Worm (Caenorhabditis elegans) whole organism, L1 larva: Measurements from ENCODE around the gene ndua-7.

Experiments
- C04F5.9 ChIP-seq: sonication (generic microtip); optimal IDR thresholded peaks from 2 replicates; lab custom pipeline; 2016; ENCODE audit warnings: missing genetic modification characterization, missing compliant biosample characterization
- C16A3.4 ChIP-seq: fragments of 150-350 bp; optimal IDR thresholded peaks from 2 replicates; lab custom pipeline; 2014; ENCODE audit warnings: missing biosample characterization, missing genetic modification characterization
- C34B4.2 ChIP-seq: sonication (generic microtip); optimal IDR thresholded peaks from 2 replicates; lab custom pipeline; 2017; ENCODE audit warnings: mild to moderate bottlenecking, missing genetic modification characterization, missing compliant biosample characterization
- Y116A8C.19 ChIP-seq: sonication (generic microtip); optimal IDR thresholded peaks from 2 replicates; lab custom pipeline; 2016; ENCODE audit warnings: missing compliant biosample characterization, missing genetic modification characterization, borderline replicate concordance
- aly-2 ChIP-seq: fragments of 150-350 bp; optimal IDR thresholded peaks from 2 replicates; lab custom pipeline; 2014; ENCODE audit warnings: missing biosample characterization, missing genetic modification characterization
- ama-1 ChIP-seq: fragments of 150-350 bp; optimal IDR thresholded peaks from 2 replicates; lab custom pipeline; 2014
- ceh-63 ChIP-seq: fragments of 200-800 bp; sonication (Bioruptor generic); optimal IDR thresholded peaks from 2 replicates; lab custom pipeline; 2018; ENCODE audit warnings: mild to moderate bottlenecking, missing genetic modification characterization, missing compliant biosample characterization
- ceh-8 ChIP-seq: fragments of 200-800 bp; sonication (Bioruptor generic); optimal IDR thresholded peaks from 2 replicates; lab custom pipeline; 2018; ENCODE audit warnings: mild to moderate bottlenecking, missing genetic modification characterization, moderate library complexity, missing compliant biosample characterization
- ceh-82 ChIP-seq, 3 experiments: fragments of 150-350 bp in 1 of 3; sonication (generic microtip) in 2 of 3; optimal IDR thresholded peaks; 2 replicates each; lab custom pipeline; 2014 to 2017; ENCODE audit warnings: missing biosample characterization in 3 of 3, missing genetic modification characterization in 3 of 3
- ceh-90 ChIP-seq: sonication (generic microtip); optimal IDR thresholded peaks from 2 replicates; lab custom pipeline; 2016; ENCODE audit warnings: missing genetic modification characterization, missing compliant biosample characterization
- ces-1 ChIP-seq: fragments of 150-350 bp; optimal IDR thresholded peaks from 2 replicates; lab custom pipeline; 2014; ENCODE audit warnings: missing biosample characterization, missing genetic modification reagents, missing genetic modification characterization
- dsc-1 ChIP-seq: sonication (generic microtip); optimal IDR thresholded peaks from 2 replicates; lab custom pipeline; 2016; ENCODE audit warnings: mild to moderate bottlenecking, missing genetic modification characterization, missing compliant biosample characterization
- efl-1 ChIP-seq, 4 experiments: fragments of 150-350 bp; optimal IDR thresholded peaks in 3 of 4; peaks in 1 of 4; 1 replicate in 1 of 4; 2 replicates in 3 of 4; lab custom pipeline; 2014; ENCODE audit warnings: missing biosample characterization in 2 of 4, missing genetic modification characterization in 2 of 4, missing genetic modification reagents in 2 of 4
- efl-3 ChIP-seq: fragments of 200-800 bp; sonication (Bioruptor generic); optimal IDR thresholded peaks from 2 replicates; lab custom pipeline; 2018; ENCODE audit warnings: mild to moderate bottlenecking, missing genetic modification characterization, missing compliant biosample characterization
- ets-5 ChIP-seq: fragments of 200-800 bp; sonication (Bioruptor generic); IDR thresholded peaks from 2 replicates; pipeline ENCODE4 v1.3.6; 2022; ENCODE audit warnings: missing genetic modification characterization, missing compliant biosample characterization
- fkh-10 ChIP-seq: sonication (generic microtip); optimal IDR thresholded peaks from 2 replicates; lab custom pipeline; 2017; ENCODE audit warnings: missing biosample characterization, missing genetic modification reagents, missing genetic modification characterization
- fkh-4 ChIP-seq: sonication (generic microtip); optimal IDR thresholded peaks from 2 replicates; lab custom pipeline; 2016; ENCODE audit warnings: missing compliant biosample characterization, missing genetic modification characterization, borderline replicate concordance
- fkh-8 ChIP-seq: sonication (generic microtip); optimal IDR thresholded peaks from 2 replicates; lab custom pipeline; 2016; ENCODE audit warnings: mild to moderate bottlenecking, missing genetic modification characterization, missing compliant biosample characterization
- fos-1 ChIP-seq: fragments of 150-350 bp; optimal IDR thresholded peaks from 2 replicates; lab custom pipeline; 2014; ENCODE audit warnings: missing biosample characterization, missing genetic modification characterization
- grh-1 ChIP-seq: fragments of 200-800 bp; sonication (Bioruptor generic); IDR thresholded peaks from 2 replicates; pipeline ENCODE4 v1.3.6; 2022; ENCODE audit warnings: missing genetic modification reagents, missing genetic modification characterization, missing compliant biosample characterization
- hlh-4 ChIP-seq: sonication (generic microtip); optimal IDR thresholded peaks from 2 replicates; lab custom pipeline; 2016; ENCODE audit warnings: mild to moderate bottlenecking, missing genetic modification characterization, missing compliant biosample characterization
- hpl-2 ChIP-seq: fragments of 150-350 bp; optimal IDR thresholded peaks from 2 replicates; lab custom pipeline; 2014; ENCODE audit warnings: missing biosample characterization, missing genetic modification reagents, missing genetic modification characterization
- irx-1 ChIP-seq: sonication (generic microtip); optimal IDR thresholded peaks from 2 replicates; lab custom pipeline; 2016; ENCODE audit warnings: missing genetic modification characterization, missing compliant biosample characterization
- isw-1 ChIP-seq: fragments of 200-800 bp; sonication (Bioruptor generic); IDR thresholded peaks from 2 replicates; pipeline ENCODE4 v1.3.6; 2022; ENCODE audit warnings: missing genetic modification characterization, missing compliant biosample characterization
- lin-15B ChIP-seq: fragments of 150-350 bp; sonication (generic microtip); optimal IDR thresholded peaks from 3 replicates; lab custom pipeline; 2014; ENCODE audit warnings: missing biosample characterization, missing genetic modification characterization
- lin-35 ChIP-seq, 2 experiments: fragments of 150-350 bp; optimal IDR thresholded peaks; 2 replicates each; lab custom pipeline; 2014; ENCODE audit warnings: missing biosample characterization in 2 of 2, missing genetic modification characterization in 2 of 2, missing genetic modification reagents in 2 of 2
- lin-39 ChIP-seq: fragments of 150-350 bp; optimal IDR thresholded peaks from 2 replicates; lab custom pipeline; 2014; ENCODE audit warnings: missing biosample characterization, missing genetic modification reagents, missing genetic modification characterization
- lsy-2 ChIP-seq, 2 experiments: fragments of 150-350 bp; optimal IDR thresholded peaks; 2 replicates each; lab custom pipeline; 2014; ENCODE audit warnings: missing biosample characterization in 2 of 2, missing genetic modification characterization in 2 of 2
- mep-1 ChIP-seq: fragments of 150-350 bp; optimal IDR thresholded peaks from 2 replicates; lab custom pipeline; 2014; ENCODE audit warnings: missing biosample characterization, missing genetic modification characterization
- nhr-11 ChIP-seq: fragments of 150-350 bp; optimal IDR thresholded peaks from 2 replicates; lab custom pipeline; 2014; ENCODE audit warnings: missing biosample characterization, missing genetic modification characterization
- nhr-12 ChIP-seq: sonication (generic microtip); optimal IDR thresholded peaks from 2 replicates; lab custom pipeline; 2017; ENCODE audit warnings: missing biosample characterization, missing genetic modification characterization
- nhr-19 ChIP-seq: fragments of 200-800 bp; sonication (Bioruptor generic); conservative IDR thresholded peaks from 2 replicates; pipeline ENCODE4 v1.3.6; 2022; ENCODE audit warnings: missing genetic modification characterization, missing compliant biosample characterization
- nhr-28 ChIP-seq: fragments of 150-350 bp; optimal IDR thresholded peaks from 2 replicates; lab custom pipeline; 2014; ENCODE audit warnings: missing biosample characterization, missing genetic modification characterization
- nhr-47 ChIP-seq: sonication (generic microtip); optimal IDR thresholded peaks from 2 replicates; lab custom pipeline; 2016; ENCODE audit warnings: mild to moderate bottlenecking, missing genetic modification characterization, moderate library complexity, missing compliant biosample characterization
- nhr-76 ChIP-seq: sonication (generic microtip); optimal IDR thresholded peaks from 2 replicates; lab custom pipeline; 2017; ENCODE audit warnings: missing biosample characterization, missing genetic modification characterization
- nhr-77 ChIP-seq: fragments of 150-350 bp; optimal IDR thresholded peaks from 2 replicates; lab custom pipeline; 2014; ENCODE audit warnings: missing biosample characterization, missing genetic modification characterization
- nhr-84 ChIP-seq: sonication (generic microtip); optimal IDR thresholded peaks from 2 replicates; lab custom pipeline; 2017; ENCODE audit warnings: missing biosample characterization, missing genetic modification characterization
- nhr-85 ChIP-seq: sonication (generic microtip); peaks from one replicate; lab custom pipeline; 2016; ENCODE audit warnings: missing genetic modification characterization, inconsistent platforms, missing compliant biosample characterization
- nhr-90 ChIP-seq: sonication (generic microtip); optimal IDR thresholded peaks from 2 replicates; lab custom pipeline; 2016; ENCODE audit warnings: mild to moderate bottlenecking, missing genetic modification characterization, missing compliant biosample characterization; ENCODE audit not compliant: poor library complexity
- pag-3 ChIP-seq: sonication (generic microtip); optimal IDR thresholded peaks from 2 replicates; lab custom pipeline; 2017; ENCODE audit warnings: missing genetic modification characterization, mild to moderate bottlenecking, missing compliant biosample characterization, antibody characterized with exemption, borderline replicate concordance; ENCODE audit not compliant: insufficient read depth
- pqm-1 ChIP-seq: sonication (generic microtip); optimal IDR thresholded peaks from 3 replicates; lab custom pipeline; 2017; ENCODE audit warnings: missing biosample characterization, missing genetic modification characterization
- rnt-1 ChIP-seq: sonication (generic microtip); optimal IDR thresholded peaks from 2 replicates; lab custom pipeline; 2016; ENCODE audit warnings: mild to moderate bottlenecking, missing genetic modification characterization, moderate library complexity, missing compliant biosample characterization
- snpc-4 ChIP-seq: fragments of 150-350 bp; optimal IDR thresholded peaks from 2 replicates; lab custom pipeline; 2014; ENCODE audit warnings: missing biosample characterization, missing genetic modification characterization
- sptf-1 ChIP-seq: fragments of 150-350 bp; optimal IDR thresholded peaks from 2 replicates; lab custom pipeline; 2014; ENCODE audit warnings: missing biosample characterization, missing genetic modification characterization
- sup-37 ChIP-seq: fragments of 200-800 bp; sonication (Bioruptor generic); optimal IDR thresholded peaks from 2 replicates; lab custom pipeline; 2018; ENCODE audit warnings: mild to moderate bottlenecking, missing genetic modification characterization, missing compliant biosample characterization
- tbx-2 ChIP-seq: sonication (generic microtip); optimal IDR thresholded peaks from 2 replicates; lab custom pipeline; 2016; ENCODE audit warnings: missing genetic modification characterization, missing compliant biosample characterization
- unc-130 ChIP-seq: fragments of 150-350 bp; optimal IDR thresholded peaks from 2 replicates; lab custom pipeline; 2017; ENCODE audit warnings: missing biosample characterization, missing genetic modification characterization, inconsistent platforms
- unc-86 ChIP-seq: sonication (generic microtip); optimal IDR thresholded peaks from 2 replicates; lab custom pipeline; 2016; ENCODE audit warnings: missing genetic modification characterization, missing compliant biosample characterization
- unc-98 ChIP-seq: fragments of 200-800 bp; sonication (Bioruptor generic); IDR thresholded peaks from 2 replicates; pipeline ENCODE4 v1.3.6; 2022; ENCODE audit warnings: missing genetic modification characterization, missing compliant biosample characterization
- vab-15 ChIP-seq: sonication (generic microtip); optimal IDR thresholded peaks from 2 replicates; lab custom pipeline; 2017; ENCODE audit warnings: missing genotype, mild to moderate bottlenecking, missing genetic modification characterization, missing compliant biosample characterization
- xbp-1 ChIP-seq: sonication (generic microtip); optimal IDR thresholded peaks from 2 replicates; lab custom pipeline; 2016; ENCODE audit warnings: missing genetic modification characterization, missing compliant biosample characterization
- ztf-11 ChIP-seq, 2 experiments: sonication (generic microtip); optimal IDR thresholded peaks; 2 replicates each; lab custom pipeline; 2016 to 2017; ENCODE audit warnings: missing genetic modification characterization in 2 of 2, missing biosample characterization in 1 of 2, missing compliant biosample characterization in 1 of 2
- ztf-4 ChIP-seq: fragments of 150-350 bp; optimal IDR thresholded peaks from 2 replicates; lab custom pipeline; 2014; ENCODE audit warnings: missing biosample characterization, missing genetic modification characterization

ndua-7 gene

ce11 chrII:13469043-13469652, 25.3 kb downstream of the ndua-7 start, which contains the start of gene E01G4.3 (continued):
- TF ChIP-seq fkh-4 (tag; lab: Kevin White, UChicago) (no peak), fkh-8 (no peak), sptf-1 (no peak), unc-98 (0 out of 2 replicates have a peak, but pooled peaks have one; percentile 25), nhr-90 (tag; lab: Kevin White, UChicago) (peak; percentile 58), nhr-28 (tag; lab: Kevin White, UChicago) (no peak), lin-39 (peak; percentile 1), rnt-1 (tag; lab: Kevin White, UChicago) (peak; percentile 73), fos-1 (no peak), nhr-84 (tag; lab: Kevin White, UChicago) (no peak), C34B4.2 (tag; lab: Kevin White, UChicago) (no peak), C16A3.4 (tag; lab: Kevin White, UChicago) (peak; percentile 45), ceh-8 (GFP tag; lab: Kevin White, UChicago) (no peak), efl-3 (no peak), nhr-85 (tag; lab: Kevin White, UChicago) (peak; percentile 86), hpl-2 (GFP tag; lab: Kevin White, UChicago) (no peak), C04F5.9 (tag; lab: Kevin White, UChicago) (no peak), xbp-1 (peak; percentile 47), vab-15 (tag; lab: Kevin White, UChicago) (no peak), nhr-77 (no peak), mep-1 (peak; percentile 53), unc-130 (peak; percentile 96), nhr-47 (tag; lab: Kevin White, UChicago) (peak; percentile 52), nhr-76 (tag; lab: Kevin White, UChicago) (no peak), ztf-4 (peak; percentile 39), hlh-4 (tag; lab: Kevin White, UChicago) (no peak), ets-5 (GFP tag; lab: Robert Waterston, UW) (no peak), nhr-19 (peak; percentile 90), grh-1 (GFP tag; lab: Robert Waterston, UW) (no peak), lsy-2 (tag; optimal IDR thresholded peaks at IDR 0.05; lab: Kevin White, UChicago) (peak; percentile 40 to 73), unc-86 (tag; lab: Kevin White, UChicago) (no peak), ceh-90 (tag; lab: Kevin White, UChicago) (no peak), ztf-11 (tag; optimal IDR thresholded peaks at IDR 0.05; lab: Kevin White, UChicago) (no peak), nhr-12 (no peak), Y116A8C.19 (tag; lab: Kevin White, UChicago) (no peak), ces-1 (GFP tag; lab: Kevin White, UChicago) (no peak), lin-15B (tag; lab: Kevin White, UChicago) (no peak), aly-2 (no peak), ama-1 (lab: Kevin White, UChicago) (no peak), snpc-4 (tag; lab: Kevin White, UChicago) (no peak), isw-1 (GFP tag; lab: Robert Waterston, UW) (no peak), ceh-82 (tag; optimal IDR thresholded peaks at IDR 0.05; lab: Kevin White, UChicago) (no peak), sup-37 (GFP tag; lab: Kevin White, UChicago) (no peak), lin-35 (GFP tag; optimal IDR thresholded peaks at IDR 0.05; lab: Kevin White, UChicago) (peak in 1 of 2 experiments; percentile 74), fkh-10 (no peak), dsc-1 (tag; lab: Kevin White, UChicago) (no peak), pqm-1 (tag; lab: Kevin White, UChicago) (no peak), efl-1 (optimal IDR thresholded peaks at IDR 0.05; lab: Kevin White, UChicago) (peak; percentile 34 to 41), efl-1 (GFP tag; optimal IDR thresholded peaks at IDR 0.05 in 1 of 2; lab: Kevin White, UChicago) (peak; percentile 1 to 76), irx-1 (tag; lab: Kevin White, UChicago) (no peak), pag-3 (tag; lab: Kevin White, UChicago) (no peak), tbx-2 (tag; lab: Kevin White, UChicago) (peak; percentile 71), ceh-63 (no peak), nhr-11 (peak; percentile 54)
